Worm (Caenorhabditis elegans): ENCODE results near the gene sng-1.

DNA sequence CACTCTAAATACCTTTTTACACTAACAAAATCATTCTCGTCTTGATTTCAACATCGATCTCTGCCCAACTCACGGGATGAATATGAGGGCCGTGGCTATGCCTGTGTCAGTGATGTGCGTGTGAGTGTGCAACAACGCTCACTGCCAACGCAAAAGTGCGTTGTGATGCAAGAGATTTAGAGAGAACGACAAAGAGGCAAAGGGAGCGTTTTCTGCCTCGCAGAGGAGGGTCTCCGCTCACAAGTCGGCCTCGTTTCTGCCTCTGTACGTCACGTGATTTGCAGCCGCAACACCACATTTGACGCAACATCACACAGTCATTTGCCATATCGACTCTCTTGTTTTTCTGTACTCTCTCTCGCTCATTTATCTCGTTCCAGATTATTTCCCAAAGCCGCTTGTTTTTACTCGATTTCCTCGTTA is 6.9 kb downstream of the sng-1 start, which contains the start of gene epg-7:
- TF ChIP-seq W03F9.2 (tag; optimal IDR thresholded peaks at IDR 0.05) (peak; percentile 59), dao-5 (tag; optimal IDR thresholded peaks at IDR 0.05) (no peak)
